Worm (Caenorhabditis elegans) whole organism, young adult: ENCODE measurements around the gene C26B2.2.

Source experiments
- B0035.1 ChIP-seq: sonication (generic microtip); optimal IDR thresholded peaks from 2 replicates; lab custom pipeline; 2016; ENCODE audit warnings: missing genetic modification characterization, mild to moderate bottlenecking, missing compliant biosample characterization, missing genotype, missing genetic modification reagents
- C17E4.6 ChIP-seq: fragments of 200-800 bp; sonication (Bioruptor generic); IDR thresholded peaks from 2 replicates; pipeline ENCODE4 v1.3.6; 2022; ENCODE audit warnings: missing genetic modification reagents, missing genetic modification characterization, missing compliant biosample characterization
- D2030.7 ChIP-seq: fragments of 200-800 bp; sonication (Bioruptor generic); IDR thresholded peaks from 2 replicates; pipeline ENCODE4 v1.3.6; 2022; ENCODE audit warnings: missing genetic modification reagents, missing genetic modification characterization, missing compliant biosample characterization
- F10E7.11 ChIP-seq: sonication (generic microtip); optimal IDR thresholded peaks from 2 replicates; lab custom pipeline; 2017; ENCODE audit warnings: mild to moderate bottlenecking, missing genetic modification characterization, moderate library complexity, missing compliant biosample characterization
- F33H1.4 ChIP-seq: fragments of 200-800 bp; sonication (Bioruptor generic); IDR thresholded peaks from 2 replicates; pipeline ENCODE4 v1.3.6; 2022; ENCODE audit warnings: missing genetic modification reagents, missing genetic modification characterization, missing compliant biosample characterization
- F39B2.1 ChIP-seq: fragments of 200-800 bp; sonication (Bioruptor generic); IDR thresholded peaks from 2 replicates; pipeline ENCODE4 v1.3.6; 2022; ENCODE audit warnings: missing genetic modification reagents, missing genetic modification characterization, missing compliant biosample characterization
- F49E8.2 ChIP-seq: sonication (generic microtip); optimal IDR thresholded peaks from 3 replicates; lab custom pipeline; 2017; ENCODE audit warnings: missing genetic modification characterization, mild to moderate bottlenecking, missing compliant biosample characterization, antibody characterized with exemption, moderate library complexity; ENCODE audit not compliant: insufficient read depth
- T26A5.8 ChIP-seq: sonication (generic microtip); optimal IDR thresholded peaks from 2 replicates; lab custom pipeline; 2016; ENCODE audit warnings: missing genetic modification characterization, missing compliant biosample characterization
- Y79H2A.3 ChIP-seq: fragments of 200-800 bp; sonication (Bioruptor generic); conservative IDR thresholded peaks from 2 replicates; pipeline ENCODE4 v1.3.6; 2022; ENCODE audit warnings: missing genetic modification reagents, missing genetic modification characterization, missing compliant biosample characterization
- Y95B8A.8 ChIP-seq: fragments of 200-800 bp; sonication (Bioruptor generic); IDR thresholded peaks from 2 replicates; pipeline ENCODE4 v1.3.6; 2022; ENCODE audit warnings: missing genetic modification reagents, missing genetic modification characterization, missing compliant biosample characterization
- ZK185.1 ChIP-seq: sonication (generic microtip); optimal IDR thresholded peaks from 2 replicates; lab custom pipeline; 2016; ENCODE audit warnings: mild to moderate bottlenecking, missing genetic modification characterization, missing compliant biosample characterization; ENCODE audit not compliant: poor library complexity, severe bottlenecking
- attf-3 ChIP-seq: fragments of 200-800 bp; sonication (Bioruptor generic); conservative IDR thresholded peaks from 2 replicates; pipeline ENCODE4 v1.3.6; 2022; ENCODE audit warnings: missing genetic modification reagents, missing genetic modification characterization, missing compliant biosample characterization
- attf-5 ChIP-seq: fragments of 200-800 bp; sonication (Bioruptor generic); optimal IDR thresholded peaks from 2 replicates; lab custom pipeline; 2018; ENCODE audit warnings: mild to moderate bottlenecking, missing genetic modification characterization, missing compliant biosample characterization
- attf-6 ChIP-seq: fragments of 200-800 bp; sonication (Bioruptor generic); IDR thresholded peaks from 2 replicates; pipeline ENCODE4 v1.3.6; 2022; ENCODE audit warnings: missing genetic modification reagents, missing genetic modification characterization, missing compliant biosample characterization
- bed-2 ChIP-seq: fragments of 200-800 bp; sonication (Bioruptor generic); IDR thresholded peaks from 2 replicates; pipeline ENCODE4 v1.3.6; 2022; ENCODE audit warnings: missing genetic modification reagents, missing genetic modification characterization, missing compliant biosample characterization
- ccch-3 ChIP-seq: fragments of 200-800 bp; sonication (Bioruptor generic); optimal IDR thresholded peaks from 2 replicates; lab custom pipeline; 2018; ENCODE audit warnings: mild to moderate bottlenecking, missing genetic modification characterization, missing compliant biosample characterization
- ceh-100 ChIP-seq: fragments of 200-800 bp; sonication (Bioruptor generic); IDR thresholded peaks from 2 replicates; pipeline ENCODE4 v1.3.6; 2022; ENCODE audit warnings: missing genetic modification reagents, missing genetic modification characterization, missing compliant biosample characterization
- ceh-27 ChIP-seq: fragments of 200-800 bp; sonication (Bioruptor generic); optimal IDR thresholded peaks from 2 replicates; lab custom pipeline; 2018; ENCODE audit warnings: mild to moderate bottlenecking, missing genetic modification characterization, moderate library complexity, missing compliant biosample characterization
- ceh-40 ChIP-seq: fragments of 200-800 bp; sonication (Bioruptor generic); IDR thresholded peaks from 2 replicates; pipeline ENCODE4 v1.3.6; 2022; ENCODE audit warnings: missing genetic modification characterization, missing compliant biosample characterization
- ceh-91 ChIP-seq: fragments of 200-800 bp; sonication (Bioruptor generic); IDR thresholded peaks from 2 replicates; pipeline ENCODE4 v1.3.6; 2022; ENCODE audit warnings: missing genetic modification reagents, missing genetic modification characterization, missing compliant biosample characterization
- chd-7 ChIP-seq: sonication (generic microtip); optimal IDR thresholded peaks from 2 replicates; lab custom pipeline; 2016; ENCODE audit warnings: mild to moderate bottlenecking, missing genetic modification characterization, moderate library complexity, missing compliant biosample characterization
- egl-44 ChIP-seq: fragments of 200-800 bp; sonication (Bioruptor generic); IDR thresholded peaks from 2 replicates; pipeline ENCODE4 v1.3.6; 2022; ENCODE audit warnings: missing genetic modification reagents, missing genetic modification characterization, missing compliant biosample characterization
- egrh-3 ChIP-seq: fragments of 200-800 bp; sonication (Bioruptor generic); IDR thresholded peaks from 2 replicates; pipeline ENCODE4 v1.3.6; 2022; ENCODE audit warnings: missing genetic modification reagents, missing genetic modification characterization, missing compliant biosample characterization
- hlh-12 ChIP-seq: sonication (generic microtip); optimal IDR thresholded peaks from 2 replicates; lab custom pipeline; 2016; ENCODE audit warnings: missing genetic modification characterization, missing compliant biosample characterization
- hlh-26 ChIP-seq: fragments of 200-800 bp; sonication (Bioruptor generic); conservative IDR thresholded peaks from 2 replicates; pipeline ENCODE4 v1.3.6; 2022; ENCODE audit warnings: missing genetic modification reagents, missing genetic modification characterization, missing compliant biosample characterization
- hmg-20 ChIP-seq: fragments of 200-800 bp; sonication (Bioruptor generic); IDR thresholded peaks from 2 replicates; pipeline ENCODE4 v1.3.6; 2022; ENCODE audit warnings: missing genetic modification reagents, missing genetic modification characterization, missing compliant biosample characterization
- hrde-1 ChIP-seq: sonication (generic microtip); optimal IDR thresholded peaks from 2 replicates; lab custom pipeline; 2016; ENCODE audit warnings: missing genetic modification characterization, mild to moderate bottlenecking, missing compliant biosample characterization, moderate library complexity, missing genotype, missing genetic modification reagents, borderline replicate concordance
- hsf-1 ChIP-seq: fragments of 200-800 bp; sonication (Bioruptor generic); IDR thresholded peaks from 2 replicates; pipeline ENCODE4 v1.3.6; 2022; ENCODE audit warnings: missing genetic modification reagents, missing genetic modification characterization, missing compliant biosample characterization
- let-607 ChIP-seq, 2 experiments: fragments of 200-800 bp in 1 of 2; sonication (Bioruptor generic) in 1 of 2; sonication (generic microtip) in 1 of 2; optimal IDR thresholded peaks; 2 replicates each; lab custom pipeline; 2016 to 2018; ENCODE audit warnings: mild to moderate bottlenecking in 2 of 2, missing compliant biosample characterization in 2 of 2, missing genetic modification characterization in 2 of 2, moderate library complexity in 2 of 2, missing genotype in 1 of 2
- lin-26 ChIP-seq: fragments of 200-800 bp; sonication (Bioruptor generic); IDR thresholded peaks from 2 replicates; pipeline ENCODE4 v1.3.6; 2022; ENCODE audit warnings: missing genetic modification reagents, missing genetic modification characterization, missing compliant biosample characterization
- lsl-1 ChIP-seq: fragments of 200-800 bp; sonication (Bioruptor generic); optimal IDR thresholded peaks from 2 replicates; lab custom pipeline; 2018; ENCODE audit warnings: mild to moderate bottlenecking, missing genetic modification characterization, moderate library complexity, missing compliant biosample characterization
- madf-10 ChIP-seq: sonication (generic microtip); optimal IDR thresholded peaks from 2 replicates; lab custom pipeline; 2016; ENCODE audit warnings: mild to moderate bottlenecking, missing genetic modification characterization, missing compliant biosample characterization
- mcd-1 ChIP-seq: fragments of 200-800 bp; sonication (Bioruptor generic); IDR thresholded peaks from 2 replicates; pipeline ENCODE4 v1.3.6; 2022; ENCODE audit warnings: missing genetic modification reagents, missing genetic modification characterization, missing compliant biosample characterization
- nfyb-1 ChIP-seq: fragments of 200-800 bp; sonication (Bioruptor generic); IDR thresholded peaks from 2 replicates; pipeline ENCODE4 v1.3.6; 2022; ENCODE audit warnings: missing genetic modification reagents, missing genetic modification characterization, missing compliant biosample characterization
- nhr-120 ChIP-seq: fragments of 200-800 bp; sonication (Bioruptor generic); IDR thresholded peaks from 2 replicates; pipeline ENCODE4 v1.3.6; 2022; ENCODE audit warnings: missing genetic modification characterization, missing compliant biosample characterization
- pbrm-1 ChIP-seq: fragments of 200-800 bp; sonication (Bioruptor generic); IDR thresholded peaks from 2 replicates; pipeline ENCODE4 v1.3.6; 2022; ENCODE audit warnings: missing genetic modification reagents, missing genetic modification characterization, missing compliant biosample characterization
- pha-4 ChIP-seq: fragments of 150-350 bp; sonication (generic microtip); optimal IDR thresholded peaks from 2 replicates; lab custom pipeline; 2014; ENCODE audit warnings: missing biosample characterization, missing genetic modification reagents, missing genetic modification characterization
- tlf-1 ChIP-seq: fragments of 200-800 bp; sonication (Bioruptor generic); optimal IDR thresholded peaks from 2 replicates; lab custom pipeline; 2018; ENCODE audit warnings: mild to moderate bottlenecking, missing genetic modification characterization, missing compliant biosample characterization
- ztf-22 ChIP-seq: fragments of 200-800 bp; sonication (Bioruptor generic); optimal IDR thresholded peaks from 2 replicates; lab custom pipeline; 2018; ENCODE audit warnings: mild to moderate bottlenecking, missing genetic modification characterization, moderate library complexity, missing compliant biosample characterization

Gene C26B2.2

DNA sequence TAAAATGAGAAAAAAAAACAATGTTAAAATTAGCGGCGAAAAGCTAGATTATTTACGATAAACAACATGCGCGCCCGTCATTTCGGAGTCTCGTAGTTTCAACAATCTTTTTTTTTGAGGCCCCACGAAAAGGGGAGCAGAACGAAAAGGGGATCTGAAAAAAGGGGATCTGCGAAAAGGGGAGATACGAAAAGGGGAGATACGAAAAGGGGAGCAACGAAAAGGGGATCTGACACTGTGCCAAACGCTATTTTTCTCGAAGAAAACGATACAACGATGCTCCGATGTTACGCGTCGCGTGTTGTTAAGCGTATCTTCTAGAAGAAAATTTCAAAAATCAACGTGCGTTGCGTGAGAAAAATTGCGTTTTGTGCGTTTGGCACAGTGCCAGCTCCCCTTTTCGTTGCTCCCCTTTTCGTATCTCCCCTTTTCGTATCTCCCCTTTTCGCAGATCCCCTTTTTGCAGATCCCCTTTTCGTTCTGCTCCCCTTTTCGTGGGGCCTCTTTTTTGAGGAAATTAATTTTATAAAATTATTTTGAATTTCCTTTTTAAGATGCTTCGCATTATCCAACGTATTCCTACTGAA lies 6.1 kb downstream of the C26B2.2 start, which contains the start of gene C26B2.7 (continued):
- TF ChIP-seq ccch-3 (peak; percentile 59), let-607 (tag; optimal IDR thresholded peaks at IDR 0.05; lab: Kevin White, UChicago) (peak in 1 of 2 experiments; percentile 48), bed-2 (GFP tag; lab: Robert Waterston, UW) (peak; percentile 89; the same call in 1 of the 2 replicates), pbrm-1 (GFP tag; lab: Robert Waterston, UW) (peak; percentile 62; the same call in 1 of the 2 replicates), C17E4.6 (peak; percentile 82), Y95B8A.8 (GFP tag; lab: Robert Waterston, UW) (peak; percentile 85), B0035.1 (tag; lab: Kevin White, UChicago) (peak; percentile 3), ceh-91 (GFP tag; lab: Robert Waterston, UW) (peak; percentile 49), hrde-1 (peak; percentile 9), nfyb-1 (GFP tag; lab: Robert Waterston, UW) (peak; percentile 67; the same call in 1 of the 2 replicates), mcd-1 (peak; percentile 69), lin-26 (GFP tag; lab: Robert Waterston, UW) (peak; percentile 63), Y79H2A.3 (0 out of 2 replicates have a peak, but pooled peaks have one; percentile 61), egrh-3 (GFP tag; lab: Robert Waterston, UW) (peak; percentile 81), chd-7 (peak; percentile 37), F49E8.2 (tag; lab: Kevin White, UChicago) (peak; percentile 53), F33H1.4 (GFP tag; lab: Robert Waterston, UW) (peak; percentile 60), D2030.7 (peak; percentile 94)

DNA sequence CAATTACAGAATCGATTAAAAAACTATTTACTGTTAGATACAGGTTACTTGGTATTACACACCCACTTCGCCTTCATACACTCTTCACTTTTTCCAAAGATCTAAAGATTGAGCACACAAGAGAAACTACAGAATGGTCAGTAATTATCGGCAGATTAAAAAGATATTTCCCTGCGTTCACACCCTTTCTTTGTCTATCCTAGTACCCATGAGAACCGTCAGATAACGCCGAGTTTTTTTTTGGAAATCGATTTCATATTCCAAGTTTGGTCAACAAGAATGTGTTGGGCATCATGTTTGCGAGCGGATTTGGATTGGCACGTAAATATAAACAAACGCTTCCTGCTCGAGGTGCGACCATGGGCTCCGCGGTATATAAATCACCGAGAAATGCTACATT lies 8.1 kb downstream of the C26B2.2 start, which contains the start of gene C26B2.8:
TSS of gene C26B2.8 (plus strand) at position 301 of the 400 bp plus-strand sequence.
- no peak for TF ChIP-seq hlh-12 (tag; lab: Kevin White, UChicago)
- TF ChIP-seq hmg-20 (GFP tag; lab: Robert Waterston, UW) = no peak
- no peak for TF ChIP-seq T26A5.8 (tag; lab: Kevin White, UChicago)
- no peak for TF ChIP-seq ZK185.1
- no peak for TF ChIP-seq F39B2.1 (GFP tag; lab: Robert Waterston, UW)
- TF ChIP-seq lsl-1 = no peak
- TF ChIP-seq, all 124 proteins: peak for 0

DNA sequence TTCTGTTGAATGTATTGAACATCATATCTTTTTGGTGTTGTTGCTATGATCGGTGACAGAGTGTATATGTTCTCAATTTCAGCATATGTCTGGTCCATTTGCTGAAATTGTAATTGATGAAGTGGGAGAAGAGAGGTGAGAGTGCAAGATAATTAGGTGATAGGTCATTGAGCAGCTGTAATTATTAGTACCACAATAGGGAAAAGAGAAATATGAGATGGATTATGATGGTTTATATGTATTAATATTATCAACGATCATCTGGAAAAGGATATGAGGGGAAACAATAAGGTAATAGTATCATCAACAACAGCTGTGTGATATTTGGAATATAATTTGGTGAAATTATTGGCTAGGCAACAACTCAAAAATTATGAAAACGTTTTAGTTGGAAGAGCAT lies 9.6 kb downstream of the C26B2.2 start, which contains the start of gene Y42H9B.3:
TSS of gene Y42H9B.3 (minus strand) at position 101 of the 400 bp plus-strand sequence.
- no peak for TF ChIP-seq lin-26 (GFP tag; lab: Robert Waterston, UW)
- TF ChIP-seq ztf-22 = no peak
- no peak for TF ChIP-seq ceh-100 (GFP tag; lab: Robert Waterston, UW)
- TF ChIP-seq ceh-27 (GFP tag; lab: Kevin White, UChicago) = no peak
- TF ChIP-seq nhr-120 (GFP tag; lab: Robert Waterston, UW) = no peak
- no peak for TF ChIP-seq egl-44 (GFP tag; lab: Robert Waterston, UW)
- TF ChIP-seq hsf-1 (GFP tag; lab: Robert Waterston, UW) = no peak
- no peak for TF ChIP-seq hlh-26 (GFP tag; lab: Robert Waterston, UW)
- no peak for TF ChIP-seq F10E7.11 (tag; lab: Kevin White, UChicago)
- TF ChIP-seq ZK185.1 = no peak
- no peak for TF ChIP-seq D2030.7
- TF ChIP-seq attf-3 (GFP tag; lab: Robert Waterston, UW) = no peak
- TF ChIP-seq attf-6 (GFP tag; lab: Robert Waterston, UW) = no peak
- TF ChIP-seq pbrm-1 (GFP tag; lab: Robert Waterston, UW) = no peak
- TF ChIP-seq attf-5 (GFP tag; lab: Kevin White, UChicago) = no peak
- no peak for TF ChIP-seq madf-10 (tag; lab: Kevin White, UChicago)
- TF ChIP-seq pha-4 (tag; lab: Kevin White, UChicago) = no peak
- no peak for TF ChIP-seq tlf-1 (GFP tag; lab: Kevin White, UChicago)
- TF ChIP-seq ceh-40 (GFP tag; lab: Robert Waterston, UW) = no peak
- TF ChIP-seq, all 124 proteins: peak for 0
